Worm (Caenorhabditis elegans): ENCODE measurements around the gene F14D2.19.

- TF ChIP-seq lin-13 (GFP tag; optimal IDR thresholded peaks at IDR 0.05) (no peak), unc-62 (GFP tag; optimal IDR thresholded peaks at IDR 0.05) (no peak), R02D3.7 (tag; optimal IDR thresholded peaks at IDR 0.05) (no peak), ztf-4 (tag; optimal IDR thresholded peaks at IDR 0.05) (no peak), ztf-11 (tag; optimal IDR thresholded peaks at IDR 0.05) (no peak), zag-1 (tag; optimal IDR thresholded peaks at IDR 0.05) (no peak), nhr-6 (tag; optimal IDR thresholded peaks at IDR 0.05) (no peak), nhr-129 (tag; optimal IDR thresholded peaks at IDR 0.05) (no peak), elt-3 (tag; optimal IDR thresholded peaks at IDR 0.05) (no peak), peb-1 (tag; optimal IDR thresholded peaks at IDR 0.05) (no peak), egl-27 (tag; optimal IDR thresholded peaks at IDR 0.05) (no peak), nhr-25 (tag; optimal IDR thresholded peaks at IDR 0.05) (no peak), dmd-4 (tag; optimal IDR thresholded peaks at IDR 0.05) (no peak), elt-1 (tag; optimal IDR thresholded peaks at IDR 0.05) (no peak)
Measured at ce11 chrII:3343714-3344113, 6.8 kb upstream of the F14D2.19 start, which contains the start of gene F14D2.15.
